Worm (Caenorhabditis elegans): ENCODE data around the gene str-199.

ce11 chrV:17232403-17232802, 42.1 kb upstream of the str-199 start:
- TF ChIP-seq ama-1 (optimal IDR thresholded peaks at IDR 0.05) (no peak), ets-7 (tag; optimal IDR thresholded peaks at IDR 0.05) (no peak), flt-1 (GFP tag; IDR thresholded peaks at IDR 0.05) (no peak), sea-1 (GFP tag; conservative IDR thresholded peaks at IDR 0.05) (no peak), aly-1 (tag; optimal IDR thresholded peaks at IDR 0.05) (no peak), hnd-1 (tag; optimal IDR thresholded peaks at IDR 0.05) (no peak)
